Fruit fly (Drosophila melanogaster) whole organism, adult: ENCODE data around the gene CG6163.

Experiments
- CG11617 ChIP-seq: fragments of 200-800 bp; sonication (Bioruptor generic); optimal IDR thresholded peaks from 2 replicates; lab custom pipeline; 2017; ENCODE audit warnings: mild to moderate bottlenecking, missing biosample characterization, missing genetic modification reagents, missing genetic modification characterization
- CG12768 ChIP-seq: fragments of 200-800 bp; sonication (Bioruptor generic); optimal IDR thresholded peaks from 2 replicates; lab custom pipeline; 2017; ENCODE audit warnings: missing biosample characterization, missing genetic modification characterization, mild to moderate bottlenecking, moderate library complexity, missing genetic modification reagents
- CG14711 ChIP-seq: fragments of 200-800 bp; sonication (Bioruptor generic); optimal IDR thresholded peaks from 2 replicates; lab custom pipeline; 2018; ENCODE audit warnings: missing biosample characterization, mild to moderate bottlenecking, missing genetic modification characterization, moderate library complexity
- CG1620 ChIP-seq: fragments of 200-800 bp; sonication (Bioruptor generic); optimal IDR thresholded peaks from 2 replicates; lab custom pipeline; 2016; ENCODE audit warnings: missing biosample characterization, missing genetic modification characterization
- CG33017 ChIP-seq: fragments of 200-800 bp; sonication (Bioruptor generic); optimal IDR thresholded peaks from 2 replicates; lab custom pipeline; 2018; ENCODE audit warnings: missing biosample characterization, mild to moderate bottlenecking, missing genetic modification characterization, moderate library complexity
- CG5204 ChIP-seq: fragments of 200-800 bp; sonication (Bioruptor generic); optimal IDR thresholded peaks from 2 replicates; lab custom pipeline; 2016; ENCODE audit warnings: missing biosample characterization, missing genetic modification characterization
- CG7045 ChIP-seq: fragments of 200-800 bp; sonication (Bioruptor generic); optimal IDR thresholded peaks from 2 replicates; lab custom pipeline; 2017; ENCODE audit warnings: missing biosample characterization, mild to moderate bottlenecking, missing genetic modification characterization
- CG7101 ChIP-seq: fragments of 200-800 bp; sonication (Bioruptor generic); optimal IDR thresholded peaks from 2 replicates; lab custom pipeline; 2018; ENCODE audit warnings: missing biosample characterization, mild to moderate bottlenecking, missing genetic modification characterization, moderate library complexity
- Clk ChIP-seq: fragments of 200-800 bp; sonication (Bioruptor generic); optimal IDR thresholded peaks from 2 replicates; lab custom pipeline; 2017; ENCODE audit warnings: missing biosample characterization, missing genetic modification characterization
- Crg-1 ChIP-seq: fragments of 200-800 bp; sonication (Bioruptor generic); optimal IDR thresholded peaks from 2 replicates; lab custom pipeline; 2016; ENCODE audit warnings: missing biosample characterization, missing genetic modification characterization
- Hr96 ChIP-seq: fragments of 200-800 bp; sonication (Bioruptor generic); optimal IDR thresholded peaks from 2 replicates; lab custom pipeline; 2016; ENCODE audit warnings: missing biosample characterization, missing genetic modification characterization
- Mnt ChIP-seq: fragments of 200-800 bp; sonication (Bioruptor generic); optimal IDR thresholded peaks from 2 replicates; lab custom pipeline; 2016; ENCODE audit warnings: missing biosample characterization, mild to moderate bottlenecking, missing genetic modification characterization
- bab1 ChIP-seq: fragments of 200-800 bp; sonication (Bioruptor generic); optimal IDR thresholded peaks from 3 replicates; lab custom pipeline; 2019; ENCODE audit warnings: missing biosample characterization, mild to moderate bottlenecking, missing genetic modification characterization, moderate library complexity
- cic ChIP-seq: fragments of 200-800 bp; sonication (Bioruptor generic); optimal IDR thresholded peaks from 2 replicates; lab custom pipeline; 2017; ENCODE audit warnings: missing biosample characterization, mild to moderate bottlenecking, missing genetic modification characterization, moderate library complexity
- cnc ChIP-seq, 2 experiments: fragments of >200 bp; optimal IDR thresholded peaks; 2 replicates each; lab custom pipeline; 2017
- kay ChIP-seq: fragments of 200-800 bp; sonication (Bioruptor generic); peaks from one replicate; lab custom pipeline; 2016; ENCODE audit warnings: missing biosample characterization, missing genetic modification characterization, borderline replicate concordance
- ovo ChIP-seq: fragments of 200-800 bp; sonication (Bioruptor generic); optimal IDR thresholded peaks from 2 replicates; lab custom pipeline; 2016; ENCODE audit warnings: missing biosample characterization, missing genetic modification characterization
- pad ChIP-seq: fragments of 200-800 bp; sonication (Bioruptor generic); optimal IDR thresholded peaks from 3 replicates; lab custom pipeline; 2017; ENCODE audit warnings: missing biosample characterization, missing genetic modification characterization, mild to moderate bottlenecking, moderate library complexity, missing genetic modification reagents
- tj ChIP-seq: fragments of 200-800 bp; sonication (Bioruptor generic); optimal IDR thresholded peaks from 3 replicates; lab custom pipeline; 2017; ENCODE audit warnings: missing biosample characterization, mild to moderate bottlenecking, missing genetic modification characterization, moderate library complexity
- toe ChIP-seq: fragments of 200-800 bp; sonication (Bioruptor generic); optimal IDR thresholded peaks from 2 replicates; lab custom pipeline; 2016; ENCODE audit warnings: missing biosample characterization, missing genetic modification characterization

The CG6163 gene

dm6 chr3L:11343633-11344210 is 21.0 kb downstream of the CG6163 start:
- TF ChIP-seq Clk (GFP tag; lab: Kevin White, UChicago) = no peak

dm6 chr3L:11342533-11343065 is 22.1 kb downstream of the CG6163 start:
- TF ChIP-seq ovo (GFP tag; lab: Kevin White, UChicago) (no peak), CG33017 (tag; lab: Kevin White, UChicago) (no peak), Hr96 (GFP tag; lab: Kevin White, UChicago) (no peak), CG11617 (no peak)

- TF ChIP-seq Hr96 (GFP tag; lab: Kevin White, UChicago) = no peak
Observed at dm6 chr3L:11341920-11342319, 22.8 kb downstream of the CG6163 start.

- TF ChIP-seq toe = no peak
- no peak for TF ChIP-seq bab1 (GFP tag; lab: Kevin White, UChicago)
- no peak for TF ChIP-seq CG7101
- no peak for TF ChIP-seq CG14711
- TF ChIP-seq CG5204 = no peak
- TF ChIP-seq Clk (GFP tag; lab: Kevin White, UChicago) = no peak
- TF ChIP-seq tj (GFP tag; lab: Kevin White, UChicago) = no peak
- no peak for TF ChIP-seq cnc (optimal IDR thresholded peaks at IDR 0.05; lab: Kevin White, UChicago)
- TF ChIP-seq Mnt = no peak
- TF ChIP-seq kay (GFP tag; lab: Kevin White, UChicago) = no peak
- TF ChIP-seq CG7045 (GFP tag; lab: Kevin White, UChicago) = no peak
- no peak for TF ChIP-seq pad
Observed at dm6 chr3L:11339276-11339675, 25.4 kb downstream of the CG6163 start.

- TF ChIP-seq Clk (GFP tag; lab: Kevin White, UChicago) = no peak
- TF ChIP-seq cic (GFP tag; lab: Kevin White, UChicago) = no peak
- TF ChIP-seq ovo (GFP tag; lab: Kevin White, UChicago) = no peak
- no peak for TF ChIP-seq Mnt
- TF ChIP-seq cnc (optimal IDR thresholded peaks at IDR 0.05; lab: Kevin White, UChicago) = no peak
- TF ChIP-seq CG33017 (tag; lab: Kevin White, UChicago) = no peak
- no peak for TF ChIP-seq CG12768 (GFP tag; lab: Kevin White, UChicago)
- TF ChIP-seq Crg-1 = no peak
- no peak for TF ChIP-seq CG5204
- TF ChIP-seq Hr96 (GFP tag; lab: Kevin White, UChicago) = no peak
- TF ChIP-seq CG1620 = no peak
- no peak for TF ChIP-seq CG7101
- no peak for TF ChIP-seq pad
- no peak for TF ChIP-seq CG11617
Observed at dm6 chr3L:11337674-11338073, 27.0 kb downstream of the CG6163 start.

dm6 chr3L:11336094-11336756 is 28.5 kb downstream of the CG6163 start:
- no peak for TF ChIP-seq kay (GFP tag; lab: Kevin White, UChicago)
- no peak for TF ChIP-seq Crg-1
- no peak for TF ChIP-seq CG7045 (GFP tag; lab: Kevin White, UChicago)
- TF ChIP-seq Hr96 (GFP tag; lab: Kevin White, UChicago) = no peak
- TF ChIP-seq Mnt = no peak
- TF ChIP-seq CG33017 (tag; lab: Kevin White, UChicago) = no peak
- TF ChIP-seq CG12768 (GFP tag; lab: Kevin White, UChicago) = no peak
- no peak for TF ChIP-seq tj (GFP tag; lab: Kevin White, UChicago)
- no peak for TF ChIP-seq CG5204
- no peak for TF ChIP-seq CG11617
- TF ChIP-seq cnc (optimal IDR thresholded peaks at IDR 0.05; lab: Kevin White, UChicago) = no peak

- TF ChIP-seq toe (no peak), Clk (GFP tag; lab: Kevin White, UChicago) (no peak), CG14711 (no peak), CG12768 (GFP tag; lab: Kevin White, UChicago) (no peak), CG5204 (no peak), bab1 (GFP tag; lab: Kevin White, UChicago) (no peak), Crg-1 (no peak), tj (GFP tag; lab: Kevin White, UChicago) (no peak), CG7101 (no peak), pad (no peak), cnc (optimal IDR thresholded peaks at IDR 0.05; lab: Kevin White, UChicago) (no peak)
Observed at dm6 chr3L:11333986-11334385, 30.7 kb downstream of the CG6163 start.

- no peak for TF ChIP-seq Crg-1
- no peak for TF ChIP-seq ovo (GFP tag; lab: Kevin White, UChicago)
- TF ChIP-seq CG7101 = no peak
- TF ChIP-seq CG12768 (GFP tag; lab: Kevin White, UChicago) = no peak
- TF ChIP-seq toe = no peak
- TF ChIP-seq CG11617 = no peak
- TF ChIP-seq CG1620 = no peak
- no peak for TF ChIP-seq kay (GFP tag; lab: Kevin White, UChicago)
- TF ChIP-seq Clk (GFP tag; lab: Kevin White, UChicago) = no peak
- TF ChIP-seq pad = no peak
Observed at dm6 chr3L:11329014-11329469, 35.6 kb downstream of the CG6163 start.
